Fruit fly (Drosophila melanogaster): Measurements from ENCODE around the gene CG6985.

CG6985 gene

dm6 chr3R:22727456-22727833 is 13.5 kb upstream of the CG6985 start (continued):
- TF ChIP-seq Awh (GFP tag; IDR thresholded peaks at IDR 0.05): no peak
- TF ChIP-seq stc (GFP tag; IDR thresholded peaks at IDR 0.05): no peak
- TF ChIP-seq CG30431 (GFP tag; optimal IDR thresholded peaks at IDR 0.05): no peak

- peak; percentile 86 for TF ChIP-seq D19A (tag; optimal IDR thresholded peaks at IDR 0.05)
- no peak for TF ChIP-seq unpg (GFP tag; optimal IDR thresholded peaks at IDR 0.05)
- peak in 1 of 2 experiments; percentile 9 for TF ChIP-seq Pdp1 (GFP tag; optimal IDR thresholded peaks at IDR 0.05)
- no peak for TF ChIP-seq Gsc (GFP tag; IDR thresholded peaks at IDR 0.05)
- 0 out of 3 replicates have a peak, but pooled peaks have one; percentile 13 for TF ChIP-seq row (GFP tag; IDR thresholded peaks at IDR 0.05)
- no peak for TF ChIP-seq usp (GFP tag; optimal IDR thresholded peaks at IDR 0.05)
- TF ChIP-seq CG1233 (GFP tag; optimal IDR thresholded peaks at IDR 0.05): no peak
- no peak for TF ChIP-seq dimm (GFP tag; IDR thresholded peaks at IDR 0.05)
- TF ChIP-seq CG6689 (GFP tag; IDR thresholded peaks at IDR 0.05): peak; percentile 17; the same call in 1 of the 2 replicates
- no peak for TF ChIP-seq bab2 (GFP tag; optimal IDR thresholded peaks at IDR 0.05)
- no peak for TF ChIP-seq prd (optimal IDR thresholded peaks at IDR 0.05)
- peak; percentile 32; the same call in 1 of the 3 replicates for TF ChIP-seq prd (GFP tag; IDR thresholded peaks at IDR 0.05)
- TF ChIP-seq crc (GFP tag; optimal IDR thresholded peaks at IDR 0.05): no peak
- TF ChIP-seq CG18599 (GFP tag; optimal IDR thresholded peaks at IDR 0.05): no peak
- TF ChIP-seq dysf (GFP tag; IDR thresholded peaks at IDR 0.05): peak; percentile 46; the same call in 1 of the 3 replicates
- no peak for TF ChIP-seq slp2 (GFP tag; optimal IDR thresholded peaks at IDR 0.05)
- 0 out of 2 replicates have a peak, but pooled peaks have one; percentile 12 for TF ChIP-seq CG31224 (GFP tag; IDR thresholded peaks at IDR 0.05)
- TF ChIP-seq lbe (GFP tag; optimal IDR thresholded peaks at IDR 0.05): no peak
- TF ChIP-seq mam (GFP tag; optimal IDR thresholded peaks at IDR 0.05): peak; percentile 7
- TF ChIP-seq NK7.1 (GFP tag; optimal IDR thresholded peaks at IDR 0.05): no peak
- TF ChIP-seq CG4707 (GFP tag; optimal IDR thresholded peaks at IDR 0.05): no peak
- peak; percentile 45; the same call in 1 of the 2 replicates for TF ChIP-seq ttk (GFP tag; IDR thresholded peaks at IDR 0.05)
- peak; percentile 73 for TF ChIP-seq Ptx1 (GFP tag; IDR thresholded peaks at IDR 0.05)
- TF ChIP-seq CG32532 (GFP tag; IDR thresholded peaks at IDR 0.05): no peak
- TF ChIP-seq ara (GFP tag; IDR thresholded peaks at IDR 0.05): peak; percentile 41; the same call in 1 of the 2 replicates
- peak; percentile 28; the same call in 1 of the 2 replicates for TF ChIP-seq ssp (GFP tag; IDR thresholded peaks at IDR 0.05)
- TF ChIP-seq Aef1 (GFP tag; IDR thresholded peaks at IDR 0.05): no peak
- 0 out of 2 replicates have a peak, but pooled peaks have one; percentile 11 for TF ChIP-seq slbo (GFP tag; IDR thresholded peaks at IDR 0.05)
- peak; percentile 2 for TF ChIP-seq CG13624 (GFP tag; optimal IDR thresholded peaks at IDR 0.05)
- TF ChIP-seq NFAT (GFP tag; IDR thresholded peaks at IDR 0.05): 0 out of 2 replicates have a peak, but pooled peaks have one; percentile 23
- TF ChIP-seq lmd (GFP tag; IDR thresholded peaks at IDR 0.05): peak; percentile 37
- TF ChIP-seq zfh1 (GFP tag; IDR thresholded peaks at IDR 0.05): peak; percentile 33; the same call in 1 of the 3 replicates
- TF ChIP-seq ase (GFP tag; IDR thresholded peaks at IDR 0.05): peak; percentile 41; the same call in 1 of the 3 replicates
- TF ChIP-seq chif (GFP tag; optimal IDR thresholded peaks at IDR 0.05): no peak
- no peak for TF ChIP-seq CG15011 (GFP tag; optimal IDR thresholded peaks at IDR 0.05)
- TF ChIP-seq CG14014 (GFP tag; IDR thresholded peaks at IDR 0.05): no peak
- TF ChIP-seq stc (GFP tag; IDR thresholded peaks at IDR 0.05): peak; percentile 66
- TF ChIP-seq Med (GFP tag): peak; percentile 65
- TF ChIP-seq sob (GFP tag; IDR thresholded peaks at IDR 0.05): 0 out of 2 replicates have a peak, but pooled peaks have one; percentile 22
- 0 out of 2 replicates have a peak, but pooled peaks have one; percentile 27 for TF ChIP-seq CG11247 (GFP tag; IDR thresholded peaks at IDR 0.05)
- TF ChIP-seq CG14441 (GFP tag; IDR thresholded peaks at IDR 0.05): peak; percentile 32; the same call in 1 of the 2 replicates
- no peak for TF ChIP-seq Six4 (GFP tag; optimal IDR thresholded peaks at IDR 0.05)
- TF ChIP-seq tgo (GFP tag; IDR thresholded peaks at IDR 0.05): peak; percentile 46; the same call in 1 of the 3 replicates
- TF ChIP-seq fd3F (GFP tag; optimal IDR thresholded peaks at IDR 0.05): no peak
- TF ChIP-seq CG30403 (GFP tag; optimal IDR thresholded peaks at IDR 0.05): peak; percentile 14
- peak; percentile 30 for TF ChIP-seq CG1603 (tag; optimal IDR thresholded peaks at IDR 0.05)
- TF ChIP-seq CG17359 (tag; optimal IDR thresholded peaks at IDR 0.05): peak; percentile 13
- TF ChIP-seq klu (GFP tag; IDR thresholded peaks at IDR 0.05): peak; percentile 42; the same call in 1 of the 2 replicates
These were observed 13.1 kb upstream of the CG6985 start for dm6 chr3R:22727857-22728256.
